Worm (Caenorhabditis elegans) whole organism, L3 larva: ENCODE data around the gene haf-3.

Experiments used
- lin-39 ChIP-seq: fragments of 150-350 bp; optimal IDR thresholded peaks from 2 replicates; lab custom pipeline; 2018; ENCODE audit warnings: missing biosample characterization, missing genetic modification reagents, missing genetic modification characterization
- nhr-67 ChIP-seq: fragments of 150-350 bp; optimal IDR thresholded peaks from 2 replicates; lab custom pipeline; 2014; ENCODE audit warnings: missing biosample characterization, missing genetic modification characterization
- pqm-1 ChIP-seq: fragments of 150-350 bp; optimal IDR thresholded peaks from 2 replicates; lab custom pipeline; 2017; ENCODE audit warnings: missing biosample characterization, missing genetic modification characterization, inconsistent platforms
- skn-1 ChIP-seq: fragments of 150-350 bp; optimal IDR thresholded peaks from 2 replicates; lab custom pipeline; 2014; ENCODE audit warnings: missing biosample characterization, missing genetic modification characterization

DNA sequence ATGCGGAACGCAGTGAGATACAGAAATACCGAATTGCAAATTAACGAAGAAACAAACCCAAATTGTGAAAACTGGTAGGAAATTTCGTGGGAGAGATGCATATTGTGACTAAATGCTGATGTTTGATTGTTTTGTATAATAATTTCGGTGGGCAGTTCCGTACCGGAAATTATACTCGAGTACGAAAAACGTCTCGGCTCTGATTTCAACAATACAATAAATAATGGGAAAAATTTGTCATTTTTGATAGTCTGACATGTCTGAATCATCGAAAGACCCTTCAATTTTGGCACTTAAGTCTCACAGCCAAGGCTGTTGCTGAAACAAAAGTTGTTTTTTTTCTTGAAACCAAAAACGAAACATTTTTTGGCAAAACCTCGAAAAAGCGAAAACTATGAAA is 13.9 kb downstream of the haf-3 start, which contains the start of gene str-43:
- TF ChIP-seq lin-39 (tag; lab: Kevin White, UChicago) (no peak), nhr-67 (tag; lab: Kevin White, UChicago) (no peak), pqm-1 (tag; lab: Kevin White, UChicago) (no peak), skn-1 (tag; lab: Kevin White, UChicago) (no peak)
